Worm (Caenorhabditis elegans) whole organism, L2 larva: ENCODE measurements around the gene pgl-2.

ENCODE experiments used
- C34F6.9 ChIP-seq: fragments of 150-350 bp; optimal IDR thresholded peaks from 2 replicates; lab custom pipeline; 2014; ENCODE audit warnings: missing biosample characterization, missing genetic modification characterization
- F13H6.1 ChIP-seq: sonication (generic microtip); optimal IDR thresholded peaks from 2 replicates; lab custom pipeline; 2016; ENCODE audit warnings: missing genetic modification characterization, missing compliant biosample characterization
- Y55F3AM.14 ChIP-seq: fragments of 200-800 bp; sonication (Bioruptor generic); optimal IDR thresholded peaks from 2 replicates; lab custom pipeline; 2018; ENCODE audit warnings: mild to moderate bottlenecking, missing genetic modification characterization, missing compliant biosample characterization
- ZK546.5 ChIP-seq: sonication (generic microtip); optimal IDR thresholded peaks from 2 replicates; lab custom pipeline; 2017; ENCODE audit warnings: missing biosample characterization, missing genetic modification characterization
- aly-2 ChIP-seq: fragments of 150-350 bp; optimal IDR thresholded peaks from 2 replicates; lab custom pipeline; 2014; ENCODE audit warnings: missing biosample characterization, missing genetic modification characterization
- ama-1 ChIP-seq: fragments of 150-350 bp; optimal IDR thresholded peaks from 2 replicates; lab custom pipeline; 2018; ENCODE audit warnings: inconsistent platforms
- blmp-1 ChIP-seq: sonication (generic microtip); optimal IDR thresholded peaks from 2 replicates; lab custom pipeline; 2017; ENCODE audit warnings: missing genetic modification characterization, mild to moderate bottlenecking, missing compliant biosample characterization, antibody characterized with exemption, moderate library complexity; ENCODE audit not compliant: insufficient read depth
- ceh-16 ChIP-seq: fragments of 150-350 bp; optimal IDR thresholded peaks from 2 replicates; lab custom pipeline; 2014; ENCODE audit warnings: missing biosample characterization, missing genetic modification characterization
- ceh-82 ChIP-seq: fragments of 150-350 bp; optimal IDR thresholded peaks from 2 replicates; lab custom pipeline; 2014; ENCODE audit warnings: missing biosample characterization, missing genetic modification characterization
- crh-2 ChIP-seq: sonication (generic microtip); optimal IDR thresholded peaks from 2 replicates; lab custom pipeline; 2017; ENCODE audit warnings: missing biosample characterization, missing genetic modification characterization
- dmd-4 ChIP-seq: sonication (generic microtip); optimal IDR thresholded peaks from 2 replicates; lab custom pipeline; 2017; ENCODE audit warnings: missing biosample characterization, missing genetic modification characterization
- egl-27 ChIP-seq: sonication (generic microtip); optimal IDR thresholded peaks from 3 replicates; lab custom pipeline; 2017; ENCODE audit warnings: missing biosample characterization, missing genetic modification reagents, missing genetic modification characterization
- elt-1 ChIP-seq: fragments of 150-350 bp; optimal IDR thresholded peaks from 2 replicates; lab custom pipeline; 2014; ENCODE audit warnings: missing biosample characterization, missing genetic modification characterization
- elt-3 ChIP-seq: sonication (generic microtip); optimal IDR thresholded peaks from 2 replicates; lab custom pipeline; 2017; ENCODE audit warnings: missing biosample characterization, missing genetic modification characterization
- fos-1 ChIP-seq: fragments of 150-350 bp; optimal IDR thresholded peaks from 2 replicates; lab custom pipeline; 2014; ENCODE audit warnings: missing biosample characterization, missing genetic modification characterization
- gmeb-1 ChIP-seq: fragments of 150-350 bp; optimal IDR thresholded peaks from 2 replicates; lab custom pipeline; 2014; ENCODE audit warnings: missing biosample characterization, missing genetic modification characterization
- lin-11 ChIP-seq: fragments of 150-350 bp; sonication (generic microtip); optimal IDR thresholded peaks from 2 replicates; lab custom pipeline; 2014; ENCODE audit warnings: missing biosample characterization, missing genetic modification characterization, inconsistent platforms, mixed read lengths
- lin-13 ChIP-seq: fragments of 150-350 bp; optimal IDR thresholded peaks from 2 replicates; lab custom pipeline; 2014; ENCODE audit warnings: missing biosample characterization, missing genetic modification reagents, missing genetic modification characterization
- lin-39 ChIP-seq: fragments of 150-350 bp; optimal IDR thresholded peaks from 2 replicates; lab custom pipeline; 2014; ENCODE audit warnings: missing biosample characterization, missing genetic modification reagents, missing genetic modification characterization
- lsy-2 ChIP-seq, 2 experiments: fragments of 150-350 bp in 1 of 2; sonication (generic microtip) in 1 of 2; optimal IDR thresholded peaks; 2 replicates each; lab custom pipeline; 2014 to 2017; ENCODE audit warnings: missing biosample characterization in 2 of 2, missing genetic modification characterization in 2 of 2
- mbf-1 ChIP-seq: sonication (generic microtip); optimal IDR thresholded peaks from 2 replicates; lab custom pipeline; 2017; ENCODE audit warnings: missing biosample characterization, missing genetic modification characterization
- mdl-1 ChIP-seq, 2 experiments: fragments of 150-350 bp in 1 of 2; sonication (generic microtip) in 1 of 2; optimal IDR thresholded peaks; 2 replicates each; lab custom pipeline; 2017; ENCODE audit warnings: missing biosample characterization in 2 of 2, missing genetic modification characterization in 2 of 2
- nhr-10 ChIP-seq: sonication (generic microtip); optimal IDR thresholded peaks from 2 replicates; lab custom pipeline; 2017; ENCODE audit warnings: missing biosample characterization, missing genetic modification characterization
- nhr-11 ChIP-seq: fragments of 150-350 bp; optimal IDR thresholded peaks from 2 replicates; lab custom pipeline; 2014; ENCODE audit warnings: missing biosample characterization, missing genetic modification characterization
- nhr-12 ChIP-seq: fragments of 150-350 bp; optimal IDR thresholded peaks from 2 replicates; lab custom pipeline; 2014; ENCODE audit warnings: missing biosample characterization, missing genetic modification characterization
- nhr-129 ChIP-seq: fragments of 150-350 bp; optimal IDR thresholded peaks from 2 replicates; lab custom pipeline; 2014; ENCODE audit warnings: missing biosample characterization, missing genetic modification characterization
- nhr-21 ChIP-seq: fragments of 150-350 bp; optimal IDR thresholded peaks from 2 replicates; lab custom pipeline; 2014; ENCODE audit warnings: missing biosample characterization, missing genetic modification characterization
- nhr-23 ChIP-seq: fragments of 150-350 bp; optimal IDR thresholded peaks from 2 replicates; lab custom pipeline; 2014; ENCODE audit warnings: missing biosample characterization, missing genetic modification reagents, missing genetic modification characterization
- nhr-237 ChIP-seq: fragments of 150-350 bp; optimal IDR thresholded peaks from 2 replicates; lab custom pipeline; 2014; ENCODE audit warnings: missing biosample characterization, missing genetic modification characterization
- nhr-25 ChIP-seq: fragments of 150-350 bp; sonication (generic microtip); optimal IDR thresholded peaks from 3 replicates; lab custom pipeline; 2014; ENCODE audit warnings: missing biosample characterization, missing genetic modification characterization
- nhr-77 ChIP-seq: fragments of 150-350 bp; optimal IDR thresholded peaks from 2 replicates; lab custom pipeline; 2014; ENCODE audit warnings: missing biosample characterization, missing genetic modification characterization
- peb-1 ChIP-seq: fragments of 150-350 bp; optimal IDR thresholded peaks from 2 replicates; lab custom pipeline; 2014; ENCODE audit warnings: missing biosample characterization, missing genetic modification characterization
- sem-4 ChIP-seq: fragments of 150-350 bp; optimal IDR thresholded peaks from 2 replicates; lab custom pipeline; 2014; ENCODE audit warnings: missing biosample characterization, missing genetic modification reagents, missing genetic modification characterization
- sma-3 ChIP-seq: sonication (generic microtip); optimal IDR thresholded peaks from 2 replicates; lab custom pipeline; 2016; ENCODE audit warnings: missing genetic modification reagents, missing genetic modification characterization, missing compliant biosample characterization
- sma-9 ChIP-seq, 2 experiments: fragments of 150-350 bp in 1 of 2; sonication (generic microtip) in 1 of 2; optimal IDR thresholded peaks; 2 replicates each; lab custom pipeline; 2014 to 2016; ENCODE audit warnings: missing genetic modification characterization in 2 of 2, mild to moderate bottlenecking in 1 of 2, missing biosample characterization in 1 of 2, missing compliant biosample characterization in 1 of 2, missing genetic modification reagents in 1 of 2, moderate library complexity in 1 of 2
- snpc-4 ChIP-seq: fragments of 150-350 bp; optimal IDR thresholded peaks from 2 replicates; lab custom pipeline; 2014; ENCODE audit warnings: missing biosample characterization, missing genetic modification characterization
- unc-55 ChIP-seq: fragments of 150-350 bp; sonication (generic microtip); optimal IDR thresholded peaks from 3 replicates; lab custom pipeline; 2014; ENCODE audit warnings: missing biosample characterization, missing genetic modification reagents, missing genetic modification characterization
- unc-62 ChIP-seq: fragments of 150-350 bp; optimal IDR thresholded peaks from 2 replicates; lab custom pipeline; 2014; ENCODE audit warnings: missing biosample characterization, missing genetic modification reagents, missing genetic modification characterization
- zag-1 ChIP-seq: fragments of 150-350 bp; optimal IDR thresholded peaks from 2 replicates; lab custom pipeline; 2014; ENCODE audit warnings: missing biosample characterization, missing genetic modification characterization
- ztf-1 ChIP-seq: fragments of 200-800 bp; sonication (Bioruptor generic); conservative IDR thresholded peaks from 2 replicates; pipeline ENCODE4 v1.3.6; 2022; ENCODE audit warnings: missing genetic modification characterization, missing compliant biosample characterization
- ztf-11 ChIP-seq: sonication (generic microtip); optimal IDR thresholded peaks from 2 replicates; lab custom pipeline; 2017; ENCODE audit warnings: missing biosample characterization, missing genetic modification characterization

Gene pgl-2

DNA sequence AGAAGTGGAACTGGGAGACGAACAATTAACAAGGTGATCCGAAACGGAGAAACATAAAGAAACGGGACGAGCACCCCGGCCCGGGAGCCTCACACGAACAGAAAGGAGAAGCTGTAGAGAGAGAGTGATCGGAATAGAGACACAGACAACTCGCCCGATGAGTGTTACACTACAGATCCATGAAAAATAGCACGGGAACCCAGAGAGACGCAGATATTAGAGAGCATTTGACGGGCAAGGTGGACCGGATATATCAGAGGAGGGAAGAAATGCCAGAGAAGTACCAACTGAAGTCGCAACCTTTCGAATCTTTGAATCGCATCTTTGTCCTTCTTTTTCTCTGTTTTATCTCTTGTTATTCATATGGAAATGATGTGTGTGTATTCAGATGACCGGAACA lies 9.2 kb upstream of the pgl-2 start, which contains the start of gene anmt-1:
TSS of gene anmt-1 (plus strand) at position 388 of the 400 bp plus-strand sequence.
- TF ChIP-seq F13H6.1, result peak; percentile 61
- no peak for TF ChIP-seq unc-62 (GFP tag; lab: Kevin White, UChicago)
- peak; percentile 22 for TF ChIP-seq nhr-129 (tag; lab: Kevin White, UChicago)

DNA sequence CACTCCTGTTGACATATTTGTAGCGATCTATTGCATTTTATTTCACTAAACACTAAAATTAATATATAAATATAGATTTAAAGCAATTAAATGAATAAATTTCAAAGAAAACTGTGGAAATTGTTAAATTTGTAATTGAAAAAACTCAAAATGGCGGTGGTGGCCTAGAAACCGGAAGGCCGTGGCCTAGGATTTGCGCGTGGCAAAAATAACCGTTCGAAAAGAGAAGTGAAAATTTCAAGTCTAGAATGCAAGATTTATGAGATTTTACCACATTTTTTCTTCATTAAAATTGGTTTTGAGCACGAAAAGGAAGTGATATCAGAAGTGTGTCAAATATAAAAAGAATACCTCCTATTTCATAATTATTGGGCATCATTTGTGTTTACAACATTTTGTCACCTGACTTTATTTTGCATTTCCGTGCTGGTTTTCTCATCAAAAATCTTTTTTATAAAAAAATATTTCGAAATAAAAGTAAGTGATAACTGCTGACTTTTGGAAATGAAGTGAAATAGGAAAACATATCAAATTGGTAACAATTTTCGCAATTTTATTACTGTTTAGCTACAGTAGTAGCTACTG lies 8.5 kb upstream of the pgl-2 start, which contains the start of gene fli-1:
TSS of gene fli-1 (minus strand) at position 58 of the 585 bp plus-strand sequence.
- TF ChIP-seq C34F6.9 (peak; percentile 45), lsy-2 (tag; optimal IDR thresholded peaks at IDR 0.05; lab: Kevin White, UChicago) (peak in 1 of 2 experiments; percentile 34), lin-13 (GFP tag; lab: Kevin White, UChicago) (no peak), unc-55 (GFP tag; lab: Kevin White, UChicago) (peak; percentile 19), lin-39 (tag; lab: Kevin White, UChicago) (no peak)

DNA sequence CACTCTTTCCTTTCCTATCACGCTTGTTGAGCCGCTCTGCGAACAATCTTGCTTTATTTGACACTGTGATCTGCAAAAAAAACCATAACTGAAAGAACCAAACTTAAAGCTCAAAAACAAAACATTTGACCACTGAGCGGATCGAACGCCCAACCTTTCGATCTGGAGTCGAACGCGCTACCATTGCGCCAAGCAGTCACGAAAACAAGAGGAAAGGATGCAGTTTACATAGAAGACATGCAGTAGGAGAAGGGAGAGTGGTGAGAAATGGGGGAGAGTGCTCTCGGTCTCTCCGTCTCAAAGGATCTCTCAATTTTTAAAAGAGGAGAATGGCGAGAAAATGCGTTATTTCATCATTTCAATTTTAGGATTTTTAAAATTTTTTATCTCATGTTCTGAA lies 3.1 kb upstream of the pgl-2 start:
- no peak for TF ChIP-seq aly-2 (tag; lab: Kevin White, UChicago)
- TF ChIP-seq zag-1 (tag; lab: Kevin White, UChicago), result peak; percentile 68
- TF ChIP-seq lin-13 (GFP tag; lab: Kevin White, UChicago), result peak; percentile 60
- TF ChIP-seq unc-62 (GFP tag; lab: Kevin White, UChicago), result no peak
- TF ChIP-seq gmeb-1, result peak; percentile 58
- TF ChIP-seq dmd-4 (tag; lab: Kevin White, UChicago), result no peak
- TF ChIP-seq ama-1 (lab: Kevin White, UChicago), result no peak
- peak; percentile 91 for TF ChIP-seq nhr-129 (tag; lab: Kevin White, UChicago)
- peak; percentile 62 for TF ChIP-seq sma-3 (GFP tag; lab: Kevin White, UChicago)
- peak; percentile 82 for TF ChIP-seq unc-55 (GFP tag; lab: Kevin White, UChicago)
- TF ChIP-seq ZK546.5 (tag; lab: Kevin White, UChicago), result no peak
- TF ChIP-seq blmp-1 (tag; lab: Kevin White, UChicago), result no peak
- no peak for TF ChIP-seq nhr-11 (tag; lab: Kevin White, UChicago)
- TF ChIP-seq sma-9 (GFP tag; optimal IDR thresholded peaks at IDR 0.05; lab: Kevin White, UChicago), result peak; percentile 79
- TF ChIP-seq sma-9 (tag; optimal IDR thresholded peaks at IDR 0.05; lab: Kevin White, UChicago), result no peak
- no peak for TF ChIP-seq elt-3 (tag; lab: Kevin White, UChicago)
- peak; percentile 43 for TF ChIP-seq fos-1 (tag; lab: Kevin White, UChicago)
- no peak for TF ChIP-seq elt-1 (tag; lab: Kevin White, UChicago)
- TF ChIP-seq sem-4 (tag; lab: Kevin White, UChicago), result peak; percentile 34
- peak; percentile 54 for TF ChIP-seq egl-27
- no peak for TF ChIP-seq nhr-77 (tag; lab: Kevin White, UChicago)
- TF ChIP-seq ztf-11 (tag; lab: Kevin White, UChicago), result no peak
- TF ChIP-seq crh-2 (tag; lab: Kevin White, UChicago), result peak; percentile 57
- TF ChIP-seq nhr-237, result no peak
- TF ChIP-seq ceh-82 (tag; lab: Kevin White, UChicago), result no peak
- no peak for TF ChIP-seq snpc-4 (tag; lab: Kevin White, UChicago)
- TF ChIP-seq lin-11 (tag; lab: Kevin White, UChicago), result peak; percentile 32
- peak; percentile 44 for TF ChIP-seq nhr-25
- TF ChIP-seq lsy-2 (tag; optimal IDR thresholded peaks at IDR 0.05; lab: Kevin White, UChicago), result peak; percentile 58 to 74
- no peak for TF ChIP-seq lin-39 (tag; lab: Kevin White, UChicago)
- no peak for TF ChIP-seq ceh-16 (tag; lab: Kevin White, UChicago)
- no peak for TF ChIP-seq mdl-1 (tag; optimal IDR thresholded peaks at IDR 0.05; lab: Kevin White, UChicago)
- TF ChIP-seq nhr-23, result no peak
- no peak for TF ChIP-seq ztf-1
- TF ChIP-seq nhr-21 (tag; lab: Kevin White, UChicago), result peak; percentile 64
- TF ChIP-seq C34F6.9, result peak; percentile 64
- no peak for TF ChIP-seq mbf-1 (tag; lab: Kevin White, UChicago)
- TF ChIP-seq F13H6.1, result peak; percentile 53
- TF ChIP-seq nhr-10 (tag; lab: Kevin White, UChicago), result no peak
- no peak for TF ChIP-seq nhr-12 (tag; lab: Kevin White, UChicago)
- TF ChIP-seq Y55F3AM.14 (GFP tag; lab: Kevin White, UChicago), result peak; percentile 68
- no peak for TF ChIP-seq peb-1 (tag; lab: Kevin White, UChicago)
